Worm (Caenorhabditis elegans) whole organism, mixed stage, embryonic: Measurements from ENCODE around the gene Y69H2.7.
A peak's percentile ranks its signal among the peaks of the same experiment; 100 is the strongest.

ENCODE experiments used
- M03D4.4 ChIP-seq: sonication (generic microtip); optimal IDR thresholded peaks from 2 replicates; lab custom pipeline; 2017; ENCODE audit warnings: mild to moderate bottlenecking, missing genetic modification characterization, missing compliant biosample characterization
- bed-3 ChIP-seq: fragments of 200-800 bp; sonication (Bioruptor generic); optimal IDR thresholded peaks from 3 replicates; lab custom pipeline; 2018; ENCODE audit warnings: mild to moderate bottlenecking, missing genetic modification characterization, moderate library complexity, missing compliant biosample characterization
- blmp-1 ChIP-seq: fragments of 150-350 bp; optimal IDR thresholded peaks from 2 replicates; lab custom pipeline; 2014; ENCODE audit warnings: missing biosample characterization, missing genetic modification characterization
- ceh-39 ChIP-seq: fragments of 150-350 bp; optimal IDR thresholded peaks from 2 replicates; lab custom pipeline; 2014; ENCODE audit warnings: missing biosample characterization, missing genetic modification characterization
- ceh-43 ChIP-seq: fragments of 200-800 bp; sonication (Bioruptor generic); optimal IDR thresholded peaks from 2 replicates; lab custom pipeline; 2018; ENCODE audit warnings: mild to moderate bottlenecking, missing genetic modification characterization, moderate library complexity, missing compliant biosample characterization
- ceh-83 ChIP-seq: fragments of 200-800 bp; sonication (Bioruptor generic); optimal IDR thresholded peaks from 2 replicates; lab custom pipeline; 2018; ENCODE audit warnings: mild to moderate bottlenecking, missing genetic modification characterization, missing compliant biosample characterization
- ces-1 ChIP-seq: fragments of 150-350 bp; optimal IDR thresholded peaks from 2 replicates; lab custom pipeline; 2014; ENCODE audit warnings: missing biosample characterization, missing genetic modification reagents, missing genetic modification characterization
- cnd-1 ChIP-seq: fragments of 200-800 bp; sonication (Bioruptor generic); optimal IDR thresholded peaks from 2 replicates; lab custom pipeline; 2018; ENCODE audit warnings: mild to moderate bottlenecking, missing genetic modification characterization, missing compliant biosample characterization
- drap-1 ChIP-seq: fragments of 200-800 bp; sonication (Bioruptor generic); optimal IDR thresholded peaks from 3 replicates; lab custom pipeline; 2018; ENCODE audit warnings: mild to moderate bottlenecking, missing genetic modification characterization, missing compliant biosample characterization
- elt-1 ChIP-seq: sonication (generic microtip); optimal IDR thresholded peaks from 2 replicates; lab custom pipeline; 2017; ENCODE audit warnings: missing genetic modification characterization, mild to moderate bottlenecking, missing compliant biosample characterization, antibody characterized with exemption, moderate library complexity, borderline replicate concordance; ENCODE audit not compliant: insufficient read depth
- elt-3 ChIP-seq: fragments of 150-350 bp; optimal IDR thresholded peaks from 2 replicates; lab custom pipeline; 2014; ENCODE audit warnings: missing biosample characterization, missing genetic modification characterization
- flh-1 ChIP-seq: fragments of 200-800 bp; sonication (Bioruptor generic); optimal IDR thresholded peaks from 2 replicates; lab custom pipeline; 2018; ENCODE audit warnings: mild to moderate bottlenecking, missing genetic modification characterization, moderate library complexity, missing compliant biosample characterization
- hlh-1 ChIP-seq: fragments of 150-350 bp; optimal IDR thresholded peaks from 2 replicates; lab custom pipeline; 2014; ENCODE audit warnings: missing biosample characterization, missing genetic modification reagents, missing genetic modification characterization
- lin-13 ChIP-seq: fragments of 150-350 bp; optimal IDR thresholded peaks from 2 replicates; lab custom pipeline; 2014; ENCODE audit warnings: missing biosample characterization, missing genetic modification characterization
- lin-32 ChIP-seq: fragments of 200-800 bp; sonication (Bioruptor generic); optimal IDR thresholded peaks from 2 replicates; lab custom pipeline; 2018; ENCODE audit warnings: mild to moderate bottlenecking, missing genetic modification characterization, missing compliant biosample characterization
- lsy-2 ChIP-seq: fragments of 150-350 bp; optimal IDR thresholded peaks from 2 replicates; lab custom pipeline; 2014; ENCODE audit warnings: missing biosample characterization, missing genetic modification characterization
- mab-5 ChIP-seq: fragments of 150-350 bp; optimal IDR thresholded peaks from 2 replicates; lab custom pipeline; 2014; ENCODE audit warnings: missing biosample characterization, missing genetic modification characterization
- mep-1 ChIP-seq: fragments of 150-350 bp; optimal IDR thresholded peaks from 2 replicates; lab custom pipeline; 2017; ENCODE audit warnings: missing biosample characterization, missing genetic modification reagents, missing genetic modification characterization, inconsistent platforms
- mls-2 ChIP-seq: sonication (generic microtip); optimal IDR thresholded peaks from 2 replicates; lab custom pipeline; 2016; ENCODE audit warnings: mild to moderate bottlenecking, missing genetic modification characterization, moderate library complexity, missing compliant biosample characterization
- nhr-12 ChIP-seq: fragments of 150-350 bp; optimal IDR thresholded peaks from 2 replicates; lab custom pipeline; 2014; ENCODE audit warnings: missing biosample characterization, missing genetic modification characterization
- nhr-2 ChIP-seq: fragments of 150-350 bp; optimal IDR thresholded peaks from 2 replicates; lab custom pipeline; 2014; ENCODE audit warnings: missing biosample characterization, missing genetic modification characterization
- nhr-28 ChIP-seq: fragments of 150-350 bp; optimal IDR thresholded peaks from 2 replicates; lab custom pipeline; 2014; ENCODE audit warnings: missing biosample characterization, missing genetic modification characterization
- pha-4 ChIP-seq: fragments of 150-350 bp; optimal IDR thresholded peaks from 2 replicates; lab custom pipeline; 2018; ENCODE audit warnings: missing biosample characterization, missing genetic modification reagents, missing genetic modification characterization
- snpc-4 ChIP-seq: fragments of 150-350 bp; optimal IDR thresholded peaks from 2 replicates; lab custom pipeline; 2014; ENCODE audit warnings: missing biosample characterization, missing genetic modification characterization
- sptf-1 ChIP-seq: sonication (generic microtip); optimal IDR thresholded peaks from 2 replicates; lab custom pipeline; 2017; ENCODE audit warnings: mild to moderate bottlenecking, missing genetic modification characterization, moderate library complexity, missing compliant biosample characterization
- tbx-8 ChIP-seq: fragments of 200-800 bp; sonication (Bioruptor generic); optimal IDR thresholded peaks from 2 replicates; lab custom pipeline; 2018; ENCODE audit warnings: mild to moderate bottlenecking, missing genetic modification characterization, moderate library complexity, missing compliant biosample characterization
- unc-120 ChIP-seq: sonication (generic microtip); optimal IDR thresholded peaks from 2 replicates; lab custom pipeline; 2017; ENCODE audit warnings: missing genetic modification characterization, missing compliant biosample characterization; ENCODE audit not compliant: poor library complexity, severe bottlenecking
- unc-39 ChIP-seq: fragments of 150-350 bp; optimal IDR thresholded peaks from 2 replicates; lab custom pipeline; 2014; ENCODE audit warnings: missing biosample characterization, missing genetic modification characterization
- unc-62 ChIP-seq: fragments of 150-350 bp; optimal IDR thresholded peaks from 2 replicates; lab custom pipeline; 2014; ENCODE audit warnings: missing biosample characterization, missing genetic modification reagents, missing genetic modification characterization
- zip-8 ChIP-seq: fragments of 150-350 bp; optimal IDR thresholded peaks from 2 replicates; lab custom pipeline; 2014; ENCODE audit warnings: missing biosample characterization, missing genetic modification characterization
- ztf-11 ChIP-seq: fragments of 150-350 bp; optimal IDR thresholded peaks from 2 replicates; lab custom pipeline; 2014; ENCODE audit warnings: missing biosample characterization, missing genetic modification characterization

Gene Y69H2.7

DNA sequence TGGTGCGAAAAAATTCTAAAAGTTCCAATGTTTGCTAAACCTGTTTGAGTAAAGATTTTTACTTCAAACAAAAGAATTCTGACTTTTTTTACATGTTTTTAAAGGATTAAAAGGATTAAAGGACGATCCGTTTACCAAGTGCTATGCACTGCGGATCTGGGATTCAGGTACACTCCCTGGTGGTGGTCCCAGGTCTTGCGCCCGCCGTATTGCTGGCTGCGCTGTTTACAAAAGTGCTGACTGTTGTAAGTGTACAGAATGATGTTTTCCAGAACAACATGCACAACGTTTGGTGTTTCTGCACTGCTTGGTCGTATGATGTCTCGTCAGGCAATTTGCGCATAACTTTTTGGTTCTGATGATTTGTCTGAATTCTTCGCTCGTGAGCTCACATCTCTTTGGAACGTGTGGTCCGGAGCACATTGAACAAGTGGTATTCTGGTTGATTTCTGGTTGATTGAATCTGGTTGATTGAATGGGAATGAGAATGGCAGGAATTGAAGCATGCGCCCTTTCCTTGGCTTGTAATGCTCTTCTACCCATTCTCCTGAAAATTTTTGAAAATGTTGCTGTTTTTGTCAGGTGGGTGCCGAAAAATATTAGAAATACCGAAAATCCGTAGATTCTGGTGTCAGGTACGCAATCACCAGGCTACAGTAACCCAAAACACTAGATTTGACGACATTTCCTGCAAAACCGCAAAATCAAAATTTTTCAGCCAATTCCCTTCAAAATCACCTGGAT, 15.7 kb downstream of the Y69H2.7 start:
- TF ChIP-seq mab-5 (no peak), zip-8 (tag; lab: Kevin White, UChicago) (no peak), mls-2 (tag; lab: Kevin White, UChicago) (no peak), lsy-2 (tag; lab: Kevin White, UChicago) (no peak), M03D4.4 (tag; lab: Kevin White, UChicago) (no peak), snpc-4 (tag; lab: Kevin White, UChicago) (no peak), ceh-43 (GFP tag; lab: Kevin White, UChicago) (no peak), elt-1 (tag; lab: Kevin White, UChicago) (no peak), nhr-2 (tag; lab: Kevin White, UChicago) (no peak), ces-1 (GFP tag; lab: Kevin White, UChicago) (no peak), ceh-39 (tag; lab: Kevin White, UChicago) (no peak), tbx-8 (GFP tag; lab: Kevin White, UChicago) (no peak), lin-13 (tag; lab: Kevin White, UChicago) (no peak), ceh-83 (GFP tag; lab: Kevin White, UChicago) (no peak)

DNA sequence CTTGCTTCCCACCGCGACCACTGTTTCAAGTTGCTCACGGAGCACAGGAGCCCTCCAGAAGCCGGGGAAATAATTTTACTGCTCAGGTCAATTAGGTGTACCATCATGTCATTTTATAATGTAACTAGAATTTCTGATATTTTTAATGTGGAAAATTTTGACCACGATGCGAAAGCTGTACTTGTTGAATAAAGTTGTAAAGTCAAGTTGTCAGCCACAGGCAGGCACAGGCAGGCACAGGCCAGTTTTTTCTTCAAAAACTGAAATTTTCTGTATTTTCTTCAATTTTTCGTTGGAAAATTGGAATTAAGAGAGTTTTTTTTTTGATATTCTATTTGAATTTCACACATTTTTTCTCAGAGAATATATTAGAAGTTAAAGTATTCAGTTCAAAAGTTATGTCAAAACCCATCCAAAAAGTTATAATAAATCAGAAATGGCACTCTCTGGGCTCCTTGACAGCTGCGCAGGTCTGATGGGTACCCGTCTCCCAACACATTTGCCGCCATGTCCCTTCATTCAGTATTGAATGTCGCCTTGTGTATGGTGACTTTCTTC, 16.4 kb downstream of the Y69H2.7 start, which contains the start of gene Y17D7C.1:
TSS of gene Y17D7C.1 (plus strand) at position 508 of the 558 bp plus-strand sequence.
- TF ChIP-seq mab-5 (no peak), ceh-39 (tag; lab: Kevin White, UChicago) (no peak), mep-1 (tag; lab: Kevin White, UChicago) (no peak), hlh-1 (tag; lab: Kevin White, UChicago) (peak; percentile 26), unc-62 (GFP tag; lab: Kevin White, UChicago) (no peak), unc-120 (no peak), flh-1 (no peak), mls-2 (tag; lab: Kevin White, UChicago) (no peak)

DNA sequence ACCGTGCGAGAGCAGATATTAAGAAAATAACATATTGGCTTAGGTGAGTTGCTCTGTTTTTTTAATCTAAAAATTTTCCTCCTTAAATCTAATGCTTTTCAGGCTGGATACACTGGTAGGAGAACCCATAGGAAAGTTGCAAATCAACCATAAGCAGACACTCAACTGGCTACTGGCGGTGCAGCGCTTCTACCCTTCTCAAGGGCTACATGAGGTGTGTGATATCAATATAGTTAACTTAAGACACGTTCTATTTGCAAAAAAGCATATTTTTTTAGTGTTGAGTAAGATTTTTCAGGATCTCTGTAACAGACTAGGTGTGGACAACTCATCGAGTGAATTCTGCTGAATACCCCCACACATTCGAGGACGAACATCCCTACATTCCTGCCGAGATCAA, 18.2 kb downstream of the Y69H2.7 start:
- TF ChIP-seq bed-3, result no peak
- no peak for TF ChIP-seq elt-1 (tag; lab: Kevin White, UChicago)
- TF ChIP-seq ztf-11, result no peak
- no peak for TF ChIP-seq nhr-28 (tag; lab: Kevin White, UChicago)
- no peak for TF ChIP-seq flh-1
- no peak for TF ChIP-seq sptf-1 (tag; lab: Kevin White, UChicago)
- no peak for TF ChIP-seq ceh-43 (GFP tag; lab: Kevin White, UChicago)

DNA sequence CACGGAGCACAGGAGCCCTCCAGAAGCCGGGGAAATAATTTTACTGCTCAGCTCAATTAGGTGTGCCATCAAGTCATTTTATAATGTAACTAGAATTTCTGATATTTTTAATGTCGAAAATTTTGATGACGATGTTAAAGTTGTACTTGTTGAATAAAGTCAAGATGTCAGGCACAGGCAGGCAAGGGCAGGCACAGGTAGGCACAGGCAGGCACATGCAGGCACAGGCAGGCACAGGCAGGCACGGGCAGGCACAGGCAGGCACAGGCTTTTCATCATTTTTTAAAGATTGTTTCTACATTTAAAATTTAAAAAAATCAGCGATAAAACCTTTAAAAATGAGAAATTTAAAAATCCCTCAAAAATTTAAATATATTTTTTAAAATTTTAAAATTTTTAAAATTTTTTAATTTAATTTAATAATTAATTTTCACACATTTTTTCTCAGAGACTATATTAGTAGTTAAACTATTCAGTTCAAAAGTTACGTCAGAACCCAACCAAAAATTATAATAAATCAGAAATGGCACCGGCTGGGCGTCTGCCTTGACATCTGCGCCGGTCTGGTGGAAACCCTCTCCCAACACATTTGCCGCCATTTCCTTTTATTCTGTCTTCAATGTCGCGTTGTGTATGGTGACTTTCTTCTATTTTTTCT, 19.5 kb downstream of the Y69H2.7 start, which contains the start of gene Y17D7C.6:
TSS of gene Y17D7C.6 (plus strand) at position 608 of the 658 bp plus-strand sequence.
- no peak for TF ChIP-seq nhr-28 (tag; lab: Kevin White, UChicago)
- TF ChIP-seq lin-13 (tag; lab: Kevin White, UChicago), result no peak
- no peak for TF ChIP-seq unc-62 (GFP tag; lab: Kevin White, UChicago)
- TF ChIP-seq sptf-1 (tag; lab: Kevin White, UChicago), result no peak
- no peak for TF ChIP-seq blmp-1
- TF ChIP-seq nhr-12 (tag; lab: Kevin White, UChicago), result no peak
- no peak for TF ChIP-seq bed-3

DNA sequence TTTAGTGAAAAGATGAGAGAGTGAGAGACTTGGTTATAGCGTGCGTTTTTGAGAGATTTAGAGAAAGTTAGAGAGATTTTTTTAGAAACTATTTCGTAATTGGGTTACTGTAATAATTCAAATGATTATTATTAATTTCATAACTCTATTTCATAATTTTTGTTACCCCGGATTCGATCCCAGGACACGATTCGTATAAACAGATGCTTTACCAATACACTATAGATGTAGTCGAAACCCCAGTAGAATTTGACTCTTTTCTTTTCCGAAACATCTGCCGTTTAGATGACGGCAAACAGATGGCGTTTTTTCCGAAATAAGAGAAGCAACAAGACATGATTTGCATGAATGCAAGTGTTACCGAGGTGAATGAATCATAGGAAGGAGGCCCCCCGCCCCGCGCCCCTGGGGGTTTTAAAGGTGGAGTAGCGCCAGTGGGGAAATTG, 20.3 kb downstream of the Y69H2.7 start:
- TF ChIP-seq tbx-8 (GFP tag; lab: Kevin White, UChicago) (no peak), bed-3 (no peak), cnd-1 (tag; lab: Kevin White, UChicago) (peak; percentile 69), drap-1 (no peak), nhr-28 (tag; lab: Kevin White, UChicago) (no peak), mls-2 (tag; lab: Kevin White, UChicago) (no peak), sptf-1 (tag; lab: Kevin White, UChicago) (no peak), mab-5 (no peak), unc-62 (GFP tag; lab: Kevin White, UChicago) (no peak), pha-4 (tag; lab: Kevin White, UChicago) (no peak), unc-120 (no peak), ces-1 (GFP tag; lab: Kevin White, UChicago) (peak; percentile 50), zip-8 (tag; lab: Kevin White, UChicago) (no peak), nhr-2 (tag; lab: Kevin White, UChicago) (no peak), elt-3 (tag; lab: Kevin White, UChicago) (no peak), lin-32 (GFP tag; lab: Kevin White, UChicago) (peak; percentile 88), unc-39 (peak; percentile 84), lsy-2 (tag; lab: Kevin White, UChicago) (peak; percentile 86), M03D4.4 (tag; lab: Kevin White, UChicago) (no peak)
- TF ChIP-seq, all 35 proteins: peak for 5
